Worm (Caenorhabditis elegans) whole organism, midembryonic: ENCODE measurements around the gene T14B1.1.

Experiments
- T22C8.4 ChIP-seq: fragments of 200-800 bp; sonication (Bioruptor generic); IDR thresholded peaks from 2 replicates; pipeline ENCODE4 v1.3.6; 2022; ENCODE audit warnings: missing genetic modification characterization, missing compliant biosample characterization
- cog-1 ChIP-seq: sonication (generic microtip); optimal IDR thresholded peaks from 2 replicates; lab custom pipeline; 2016; ENCODE audit warnings: missing genetic modification characterization, missing compliant biosample characterization
- flt-1 ChIP-seq: fragments of 200-800 bp; sonication (Bioruptor generic); IDR thresholded peaks from 2 replicates; pipeline ENCODE4 v1.3.6; 2022; ENCODE audit warnings: missing genetic modification characterization, missing compliant biosample characterization
- klf-2 ChIP-seq: fragments of 200-800 bp; sonication (Bioruptor generic); conservative IDR thresholded peaks from 2 replicates; pipeline ENCODE4 v1.3.6; 2022; ENCODE audit warnings: missing genetic modification reagents, missing genetic modification characterization, missing compliant biosample characterization
- med-1 ChIP-seq: sonication (generic microtip); optimal IDR thresholded peaks from 2 replicates; lab custom pipeline; 2017; ENCODE audit warnings: missing genetic modification characterization, mild to moderate bottlenecking, missing compliant biosample characterization, antibody characterized with exemption, missing genetic modification reagents; ENCODE audit not compliant: insufficient read depth
- ref-1 ChIP-seq: fragments of 200-800 bp; sonication (Bioruptor generic); conservative IDR thresholded peaks from 2 replicates; pipeline ENCODE4 v1.3.6; 2022; ENCODE audit warnings: missing genetic modification reagents, missing genetic modification characterization, missing compliant biosample characterization
- tab-1 ChIP-seq: fragments of 200-800 bp; sonication (Bioruptor generic); IDR thresholded peaks from 2 replicates; pipeline ENCODE4 v1.3.6; 2022; ENCODE audit warnings: missing genetic modification characterization, missing compliant biosample characterization
- ztf-23 ChIP-seq: fragments of 200-800 bp; sonication (Bioruptor generic); IDR thresholded peaks from 2 replicates; pipeline ENCODE4 v1.3.6; 2022; ENCODE audit warnings: missing genetic modification reagents, missing genetic modification characterization, missing compliant biosample characterization
- ztf-29 ChIP-seq: fragments of 200-800 bp; sonication (Bioruptor generic); IDR thresholded peaks from 2 replicates; pipeline ENCODE4 v1.3.6; 2022; ENCODE audit warnings: missing genetic modification reagents, missing genetic modification characterization, missing compliant biosample characterization

The T14B1.1 gene

ce11 chrX:9616919-9617318 lies 51.6 kb downstream of the T14B1.1 start, which contains the start of gene C11E4.7:
Gene C11E4.7, plus strand, starts transcription at chrX:9617219.
- TF ChIP-seq ref-1 (GFP tag; lab: Robert Waterston, UW) (no peak), klf-2 (GFP tag; lab: Robert Waterston, UW) (no peak), ztf-23 (GFP tag; lab: Robert Waterston, UW) (no peak), ztf-29 (GFP tag; lab: Robert Waterston, UW) (no peak), flt-1 (no peak), cog-1 (tag; lab: Kevin White, UChicago) (no peak), med-1 (GFP tag; lab: Kevin White, UChicago) (no peak), T22C8.4 (GFP tag; lab: Robert Waterston, UW) (no peak), tab-1 (no peak)
